Fruit fly (Drosophila melanogaster) whole organism, embryonic: Measurements from ENCODE around the gene Cog2.

ENCODE experiments used
- Ada2b ChIP-seq: fragments of 200-800 bp; sonication (Bioruptor generic); IDR thresholded peaks from 2 replicates; pipeline ENCODE4 v1.3.6; 2022; ENCODE audit warnings: missing biosample characterization, missing genetic modification characterization
- Aef1 ChIP-seq: fragments of 200-800 bp; sonication (Bioruptor generic); IDR thresholded peaks from 3 replicates; pipeline ENCODE4 v1.3.6; 2022; ENCODE audit warnings: missing biosample characterization, missing genetic modification characterization
- BEAF-32 ChIP-seq: fragments of 200-800 bp; sonication (Bioruptor generic); optimal IDR thresholded peaks from 3 replicates; lab custom pipeline; 2017; ENCODE audit warnings: missing biosample characterization, missing genetic modification characterization, mild to moderate bottlenecking, moderate library complexity, missing genetic modification reagents
- Blimp-1 ChIP-seq: fragments of 200-800 bp; sonication (Bioruptor generic); optimal IDR thresholded peaks from 3 replicates; lab custom pipeline; 2018; ENCODE audit warnings: missing biosample characterization, missing genetic modification characterization, mild to moderate bottlenecking, moderate library complexity, missing genetic modification reagents
- BtbVII ChIP-seq: fragments of 200-800 bp; sonication (Bioruptor generic); optimal IDR thresholded peaks from 3 replicates; lab custom pipeline; 2017; ENCODE audit warnings: missing biosample characterization, mild to moderate bottlenecking, missing genetic modification characterization
- CG10147 ChIP-seq: fragments of 200-800 bp; sonication (Bioruptor generic); optimal IDR thresholded peaks from 2 replicates; lab custom pipeline; 2019; ENCODE audit warnings: missing biosample characterization, mild to moderate bottlenecking, missing genetic modification characterization, moderate library complexity
- CG10366 ChIP-seq: fragments of 200-800 bp; sonication (Bioruptor generic); IDR thresholded peaks from 2 replicates; pipeline ENCODE4 v1.3.6; 2022; ENCODE audit warnings: missing biosample characterization, missing genetic modification characterization
- CG10565 ChIP-seq: fragments of 200-800 bp; sonication (Bioruptor generic); optimal IDR thresholded peaks from 3 replicates; lab custom pipeline; 2016; ENCODE audit warnings: missing biosample characterization, mild to moderate bottlenecking, missing genetic modification characterization
- CG10654 ChIP-seq: fragments of 200-800 bp; sonication (Bioruptor generic); optimal IDR thresholded peaks from 2 replicates; lab custom pipeline; 2016; ENCODE audit warnings: missing biosample characterization, missing genetic modification characterization
- CG10959 ChIP-seq: fragments of 200-800 bp; sonication (Bioruptor generic); IDR thresholded peaks from 2 replicates; pipeline ENCODE4 v1.3.6; 2022; ENCODE audit warnings: missing biosample characterization, missing genetic modification characterization
- CG13296 ChIP-seq: fragments of 200-800 bp; sonication (Bioruptor generic); optimal IDR thresholded peaks from 3 replicates; lab custom pipeline; 2018; ENCODE audit warnings: missing biosample characterization, mild to moderate bottlenecking, missing genetic modification characterization
- CG13775 ChIP-seq: fragments of 200-800 bp; sonication (Bioruptor generic); optimal IDR thresholded peaks from 3 replicates; lab custom pipeline; 2017; ENCODE audit warnings: missing biosample characterization, mild to moderate bottlenecking, missing genetic modification characterization
- CG13894 ChIP-seq: fragments of 200-800 bp; sonication (Bioruptor generic); optimal IDR thresholded peaks from 3 replicates; lab custom pipeline; 2018; ENCODE audit warnings: missing biosample characterization, mild to moderate bottlenecking, missing genetic modification characterization, moderate library complexity
- CG14860 ChIP-seq: fragments of 200-800 bp; sonication (Bioruptor generic); IDR thresholded peaks from 3 replicates; pipeline ENCODE4 v1.3.6; 2022; ENCODE audit warnings: missing biosample characterization, missing genetic modification characterization; ENCODE audit not compliant: partially characterized antibody
- CG17186 ChIP-seq: fragments of 200-800 bp; sonication (Bioruptor generic); optimal IDR thresholded peaks from 3 replicates; lab custom pipeline; 2017; ENCODE audit warnings: missing biosample characterization, missing genetic modification reagents, missing genetic modification characterization
- CG3065 ChIP-seq: fragments of 200-800 bp; sonication (Bioruptor generic); optimal IDR thresholded peaks from 2 replicates; lab custom pipeline; 2016; ENCODE audit warnings: missing biosample characterization, missing genetic modification characterization
- CG32532 ChIP-seq: fragments of 200-800 bp; sonication (Bioruptor generic); IDR thresholded peaks from 2 replicates; pipeline ENCODE4 v1.3.6; 2022; ENCODE audit warnings: missing biosample characterization, missing genetic modification characterization
- CG32767 ChIP-seq: fragments of 200-800 bp; sonication (Bioruptor generic); IDR thresholded peaks from 2 replicates; pipeline ENCODE4 v1.3.6; 2022; ENCODE audit warnings: missing biosample characterization, missing genetic modification characterization
- CG32772 ChIP-seq: fragments of 200-800 bp; sonication (Bioruptor generic); IDR thresholded peaks from 2 replicates; pipeline ENCODE4 v1.3.6; 2022; ENCODE audit warnings: missing biosample characterization, missing genetic modification characterization
- CG3281 ChIP-seq: fragments of 200-800 bp; sonication (Bioruptor generic); optimal IDR thresholded peaks from 3 replicates; lab custom pipeline; 2017; ENCODE audit warnings: missing biosample characterization, mild to moderate bottlenecking, missing genetic modification characterization
- CG3847 ChIP-seq: fragments of 200-800 bp; sonication (Bioruptor generic); IDR thresholded peaks from 2 replicates; pipeline ENCODE4 v1.3.6; 2022; ENCODE audit warnings: missing biosample characterization, missing genetic modification characterization
- CG6791 ChIP-seq: fragments of 200-800 bp; sonication (Bioruptor generic); IDR thresholded peaks from 3 replicates; pipeline ENCODE4 v1.3.6; 2022; ENCODE audit warnings: missing biosample characterization, missing genetic modification characterization; ENCODE audit not compliant: partially characterized antibody
- CG6813 ChIP-seq: fragments of 200-800 bp; sonication (Bioruptor generic); optimal IDR thresholded peaks from 2 replicates; lab custom pipeline; 2017; ENCODE audit warnings: missing biosample characterization, missing genetic modification characterization, mild to moderate bottlenecking, moderate library complexity, missing genetic modification reagents
- CG6854 ChIP-seq: fragments of 200-800 bp; sonication (Bioruptor generic); optimal IDR thresholded peaks from 3 replicates; lab custom pipeline; 2017; ENCODE audit warnings: missing biosample characterization, mild to moderate bottlenecking, missing genetic modification characterization
- CG7372 ChIP-seq: fragments of 200-800 bp; sonication (Bioruptor generic); IDR thresholded peaks from 2 replicates; pipeline ENCODE4 v1.3.6; 2022; ENCODE audit warnings: missing biosample characterization, missing genetic modification characterization
- CG9932 ChIP-seq: fragments of 200-800 bp; sonication (Bioruptor generic); IDR thresholded peaks from 2 replicates; pipeline ENCODE4 v1.3.6; 2022; ENCODE audit warnings: missing biosample characterization, missing genetic modification characterization
- Elba2 ChIP-seq: fragments of 200-800 bp; sonication (Bioruptor generic); optimal IDR thresholded peaks from 3 replicates; lab custom pipeline; 2016; ENCODE audit warnings: missing biosample characterization, missing genetic modification characterization
- HmgD ChIP-seq: fragments of 200-800 bp; sonication (Bioruptor generic); optimal IDR thresholded peaks from 3 replicates; lab custom pipeline; 2016; ENCODE audit warnings: missing biosample characterization, missing genetic modification characterization
- MESR4 ChIP-seq: fragments of 200-800 bp; sonication (Bioruptor generic); optimal IDR thresholded peaks from 2 replicates; lab custom pipeline; 2018; ENCODE audit warnings: missing biosample characterization, mild to moderate bottlenecking, missing genetic modification characterization, moderate library complexity
- MTF-1 ChIP-seq: fragments of 200-800 bp; sonication (Bioruptor generic); optimal IDR thresholded peaks from 2 replicates; lab custom pipeline; 2018; ENCODE audit warnings: missing biosample characterization, mild to moderate bottlenecking, missing genetic modification characterization, borderline replicate concordance
- caup ChIP-seq: fragments of 200-800 bp; sonication (Bioruptor generic); optimal IDR thresholded peaks from 3 replicates; lab custom pipeline; 2017; ENCODE audit warnings: missing biosample characterization, mild to moderate bottlenecking, missing genetic modification characterization, moderate library complexity; ENCODE audit not compliant: severe bottlenecking
- ewg ChIP-seq: fragments of 200-800 bp; sonication (Bioruptor generic); optimal IDR thresholded peaks from 3 replicates; lab custom pipeline; 2017; ENCODE audit warnings: mild to moderate bottlenecking, missing biosample characterization, missing genetic modification reagents, missing genetic modification characterization
- gem ChIP-seq: fragments of 200-800 bp; sonication (Bioruptor generic); optimal IDR thresholded peaks from 2 replicates; lab custom pipeline; 2019; ENCODE audit warnings: missing biosample characterization, mild to moderate bottlenecking, missing genetic modification characterization, moderate library complexity
- hth ChIP-seq: fragments of >200 bp; optimal IDR thresholded peaks from 2 replicates; lab custom pipeline; 2017; ENCODE audit warnings: inconsistent platforms
- lab ChIP-seq: fragments of 200-800 bp; sonication (Bioruptor generic); optimal IDR thresholded peaks from 3 replicates; lab custom pipeline; 2017; ENCODE audit warnings: missing biosample characterization, missing genetic modification characterization, mild to moderate bottlenecking, moderate library complexity, missing genetic modification reagents
- lov ChIP-seq, 2 experiments: fragments of 200-800 bp in 1 of 2; fragments of >200 bp in 1 of 2; sonication (Bioruptor generic) in 1 of 2; IDR thresholded peaks in 1 of 2; optimal IDR thresholded peaks in 1 of 2; 2 replicates in 1 of 2; 3 replicates in 1 of 2; pipeline versions ENCODE4 v1.3.6 to Lab custom; 2017 to 2022; ENCODE audit warnings: missing biosample characterization in 1 of 2, missing genetic modification characterization in 1 of 2
- nmo ChIP-seq: fragments of 200-800 bp; sonication (Bioruptor generic); optimal IDR thresholded peaks from 2 replicates; lab custom pipeline; 2018; ENCODE audit warnings: missing biosample characterization, mild to moderate bottlenecking, missing genetic modification characterization, moderate library complexity
- odd ChIP-seq: fragments of 200-800 bp; sonication (Bioruptor generic); optimal IDR thresholded peaks from 2 replicates; lab custom pipeline; 2017; ENCODE audit warnings: missing biosample characterization, mild to moderate bottlenecking, missing genetic modification characterization
- phol ChIP-seq: fragments of 200-800 bp; sonication (Bioruptor generic); optimal IDR thresholded peaks from 3 replicates; lab custom pipeline; 2018; ENCODE audit warnings: missing biosample characterization, mild to moderate bottlenecking, missing genetic modification characterization, moderate library complexity
- psq ChIP-seq: fragments of 200-800 bp; sonication (Bioruptor generic); optimal IDR thresholded peaks from 2 replicates; lab custom pipeline; 2017; ENCODE audit warnings: missing biosample characterization, missing genetic modification characterization
- salm ChIP-seq: fragments of 200-800 bp; sonication (Bioruptor generic); optimal IDR thresholded peaks from 2 replicates; lab custom pipeline; 2018; ENCODE audit warnings: missing biosample characterization, mild to moderate bottlenecking, missing genetic modification characterization
- scrt ChIP-seq: fragments of 200-800 bp; sonication (Bioruptor generic); optimal IDR thresholded peaks from 2 replicates; lab custom pipeline; 2018; ENCODE audit warnings: missing biosample characterization, mild to moderate bottlenecking, missing genetic modification characterization, moderate library complexity
- sqz ChIP-seq: fragments of 200-800 bp; sonication (Bioruptor generic); optimal IDR thresholded peaks from 3 replicates; lab custom pipeline; 2018; ENCODE audit warnings: missing biosample characterization, mild to moderate bottlenecking, missing genetic modification characterization
- stc ChIP-seq: fragments of 200-800 bp; sonication (Bioruptor generic); IDR thresholded peaks from 2 replicates; pipeline ENCODE4 v1.3.6; 2022; ENCODE audit warnings: missing biosample characterization, missing genetic modification characterization
- tio ChIP-seq: fragments of 200-800 bp; sonication (Bioruptor generic); optimal IDR thresholded peaks from 2 replicates; lab custom pipeline; 2017; ENCODE audit warnings: missing biosample characterization, missing genetic modification characterization, inconsistent platforms
- vnd ChIP-seq: fragments of 200-800 bp; sonication (Bioruptor generic); IDR thresholded peaks from 3 replicates; pipeline ENCODE4 v1.3.6; 2022; ENCODE audit warnings: missing biosample characterization, missing genetic modification characterization; ENCODE audit not compliant: partially characterized antibody
- wek ChIP-seq: fragments of 200-800 bp; sonication (Bioruptor generic); optimal IDR thresholded peaks from 3 replicates; lab custom pipeline; 2018; ENCODE audit warnings: missing biosample characterization, mild to moderate bottlenecking, missing genetic modification characterization, moderate library complexity

Gene Cog2

dm6 chr3R:15407020-15407501 lies 45.6 kb upstream of the Cog2 start, which contains the start of gene CG6125 (continued):
- TF ChIP-seq CG17186 (GFP tag; lab: Kevin White, UChicago) (no peak), sqz (GFP tag; lab: Kevin White, UChicago) (no peak), CG3065 (GFP tag; lab: Kevin White, UChicago) (no peak), nmo (GFP tag; lab: Kevin White, UChicago) (no peak), CG10654 (GFP tag; lab: Kevin White, UChicago) (no peak), odd (GFP tag; lab: Kevin White, UChicago) (no peak), CG6791 (GFP tag; lab: Robert Waterston, UW) (peak; percentile 14; the same call in 1 of the 3 replicates), CG10959 (GFP tag; lab: Robert Waterston, UW) (0 out of 2 replicates have a peak, but pooled peaks have one; percentile 40), CG14860 (GFP tag; lab: Robert Waterston, UW) (no peak), Elba2 (GFP tag; lab: Kevin White, UChicago) (no peak), CG3281 (GFP tag; lab: Kevin White, UChicago) (peak; percentile 21), CG10366 (no peak), CG32532 (no peak), wek (GFP tag; lab: Kevin White, UChicago) (no peak), CG32767 (GFP tag; lab: Robert Waterston, UW) (no peak), salm (tag; lab: Kevin White, UChicago) (no peak), vnd (GFP tag; lab: Robert Waterston, UW) (0 out of 3 replicates have a peak, but pooled peaks have one; percentile 15), BEAF-32 (no peak), psq (GFP tag; lab: Kevin White, UChicago) (no peak), phol (tag; lab: Kevin White, UChicago) (no peak), Blimp-1 (no peak), stc (GFP tag; lab: Robert Waterston, UW) (no peak), HmgD (GFP tag; lab: Kevin White, UChicago) (peak; percentile 12), CG10565 (GFP tag; lab: Kevin White, UChicago) (no peak), CG9932 (GFP tag; lab: Robert Waterston, UW) (no peak), hth (lab: Kevin White, UChicago) (no peak), lov (optimal IDR thresholded peaks at IDR 0.05; lab: Kevin White, UChicago) (no peak), lov (GFP tag; IDR thresholded peaks at IDR 0.05; lab: Robert Waterston, UW) (no peak), CG32772 (GFP tag; lab: Robert Waterston, UW) (no peak), Aef1 (no peak; the same call in 2 of the 3 replicates), ewg (GFP tag; lab: Kevin White, UChicago) (no peak), CG6854 (no peak)

- TF ChIP-seq CG13894 (tag; lab: Kevin White, UChicago) (peak; percentile 95), gem (tag; lab: Kevin White, UChicago) (no peak), CG13775 (GFP tag; lab: Kevin White, UChicago) (no peak)
Observed at dm6 chr3R:15406393-15406792, 44.9 kb upstream of the Cog2 start.

dm6 chr3R:15402654-15403053 lies 41.2 kb upstream of the Cog2 start:
- TF ChIP-seq caup (GFP tag; lab: Kevin White, UChicago) (peak; percentile 20), CG6813 (GFP tag; lab: Kevin White, UChicago) (peak; percentile 47), BtbVII (GFP tag; lab: Kevin White, UChicago) (peak; percentile 61), CG3847 (GFP tag; lab: Robert Waterston, UW) (no peak), MTF-1 (GFP tag; lab: Kevin White, UChicago) (peak; percentile 3), CG7372 (GFP tag; lab: Robert Waterston, UW) (0 out of 2 replicates have a peak, but pooled peaks have one; percentile 37), scrt (GFP tag; lab: Kevin White, UChicago) (peak; percentile 7), CG10147 (peak; percentile 16), MESR4 (GFP tag; lab: Kevin White, UChicago) (no peak), tio (GFP tag; lab: Kevin White, UChicago) (no peak), Ada2b (0 out of 2 replicates have a peak, but pooled peaks have one; percentile 28), CG13296 (GFP tag; lab: Kevin White, UChicago) (peak; percentile 76), lab (GFP tag; lab: Kevin White, UChicago) (peak; percentile 67)
